Worm (Caenorhabditis elegans): ENCODE results near the gene C03B1.10.

DNA sequence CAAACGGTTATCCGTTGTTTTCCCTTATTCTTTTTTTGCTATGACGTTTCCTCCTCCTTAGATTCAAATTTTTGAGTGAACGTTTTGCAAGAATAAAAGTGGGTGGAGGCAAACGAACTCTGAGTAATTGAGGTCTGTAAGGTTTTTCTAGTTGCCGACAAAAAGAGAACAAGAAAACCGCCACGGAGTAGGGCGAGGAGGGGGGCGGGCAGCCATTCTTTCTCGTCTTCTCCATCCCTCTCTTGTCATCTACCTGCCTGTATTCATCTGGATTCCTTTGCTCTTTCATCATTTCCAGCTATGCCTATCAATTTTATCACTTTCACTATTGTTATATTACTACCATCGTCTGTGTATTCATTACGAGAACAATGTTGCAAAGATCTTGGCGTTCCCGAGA is 27.5 kb upstream of the C03B1.10 start, which contains the start of gene igdb-3:
- TF ChIP-seq ref-1 (GFP tag; conservative IDR thresholded peaks at IDR 0.05) (no peak), ztf-23 (GFP tag; IDR thresholded peaks at IDR 0.05) (no peak), med-1 (GFP tag; optimal IDR thresholded peaks at IDR 0.05; ENCODE audit: insufficient read depth) (no peak), flt-1 (GFP tag; IDR thresholded peaks at IDR 0.05) (no peak), tab-1 (GFP tag; IDR thresholded peaks at IDR 0.05) (no peak)

Measured in whole organism, midembryonic.